Worm (Caenorhabditis elegans) whole organism, L1 larva: ENCODE measurements around the gene clc-11.

Experiments used
- aha-1 ChIP-seq: fragments of 150-350 bp; optimal IDR thresholded peaks from 2 replicates; lab custom pipeline; 2014; ENCODE audit warnings: missing biosample characterization, missing genetic modification characterization
- fos-1 ChIP-seq: fragments of 150-350 bp; optimal IDR thresholded peaks from 2 replicates; lab custom pipeline; 2014; ENCODE audit warnings: missing biosample characterization, missing genetic modification characterization
- nhr-28 ChIP-seq: fragments of 150-350 bp; optimal IDR thresholded peaks from 2 replicates; lab custom pipeline; 2014; ENCODE audit warnings: missing biosample characterization, missing genetic modification characterization

DNA sequence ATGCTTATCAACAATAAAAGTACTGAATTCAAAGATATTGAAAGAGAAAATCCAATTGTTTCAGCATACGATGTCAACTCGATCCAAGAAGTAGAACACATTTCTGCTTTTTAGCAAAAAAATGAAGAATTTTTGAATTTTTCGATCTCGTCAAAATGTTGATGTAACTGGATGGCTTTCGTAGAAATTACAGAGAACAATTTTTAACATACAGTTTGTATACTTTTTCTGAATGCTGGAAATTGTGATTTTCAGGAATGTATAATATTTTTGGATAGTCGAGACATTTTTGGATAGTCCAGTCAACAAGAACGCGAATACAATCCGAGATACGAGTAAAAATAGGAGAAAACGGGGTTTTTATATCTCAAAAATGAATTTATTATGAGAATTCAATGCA, 20.8 kb downstream of the clc-11 start, which contains the start of gene str-103:
- TF ChIP-seq nhr-28 (tag; lab: Kevin White, UChicago): no peak
- no peak for TF ChIP-seq fos-1 (tag; lab: Kevin White, UChicago)
- no peak for TF ChIP-seq aha-1 (tag; lab: Kevin White, UChicago)
